Worm (Caenorhabditis elegans): Measurements from ENCODE around the gene sti-1.

ce11 chrV:803472-803871 lies 30.2 kb downstream of the sti-1 start:
- TF ChIP-seq mxl-2 (GFP tag; conservative IDR thresholded peaks at IDR 0.05) = no peak
- TF ChIP-seq mdl-1 (tag; optimal IDR thresholded peaks at IDR 0.05) = no peak
- TF ChIP-seq arid-1 (GFP tag; conservative IDR thresholded peaks at IDR 0.05) = no peak
- no peak for TF ChIP-seq egl-27 (tag; optimal IDR thresholded peaks at IDR 0.05)
- no peak for TF ChIP-seq nhr-28 (tag; optimal IDR thresholded peaks at IDR 0.05)
- TF ChIP-seq pha-4 (GFP tag; IDR thresholded peaks at IDR 0.05) = no peak
- no peak for TF ChIP-seq pha-4 (tag; optimal IDR thresholded peaks at IDR 0.05)
